Fruit fly (Drosophila melanogaster): Measurements from ENCODE around the gene CG7542.
A peak's percentile ranks its signal among the peaks of the same experiment; 100 is the strongest.

The CG7542 gene

DNA sequence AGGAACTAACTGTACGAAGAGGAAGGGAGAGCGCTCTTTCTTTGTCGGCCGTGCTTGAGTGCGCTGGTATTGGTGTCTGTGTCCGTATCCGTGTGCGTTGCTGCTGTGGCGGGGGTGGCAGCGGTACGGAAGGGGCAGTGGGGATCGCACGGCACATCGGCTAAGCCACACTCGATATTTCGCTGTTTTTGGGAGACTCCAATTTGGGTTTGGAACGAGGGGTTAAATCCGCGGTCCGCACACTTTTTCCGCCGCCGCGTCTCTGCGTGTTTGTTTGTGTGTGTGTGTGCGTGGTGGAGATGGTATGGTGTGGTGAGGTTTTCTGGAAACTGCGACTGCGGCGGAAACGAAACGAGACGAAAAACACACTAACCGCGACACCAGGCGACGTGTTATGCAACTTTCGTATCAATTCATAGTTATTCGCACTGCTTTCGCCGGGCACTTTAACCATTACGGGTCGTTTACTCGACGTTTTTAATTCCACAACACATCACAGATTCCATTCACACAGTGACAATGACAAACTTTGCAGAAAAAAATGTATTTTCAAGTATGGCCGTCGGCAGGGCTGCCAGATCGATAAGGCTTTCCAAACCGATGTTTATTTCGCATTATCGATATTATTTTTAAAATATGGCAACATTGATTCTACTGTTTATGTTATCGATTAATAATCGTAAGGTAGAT is 7.7 kb downstream of the CG7542 start, which contains the start of gene CycT (continued):
- TF ChIP-seq jumu (GFP tag; optimal IDR thresholded peaks at IDR 0.05) (peak; percentile 33), CG6854 (GFP tag; optimal IDR thresholded peaks at IDR 0.05) (peak; percentile 73), tin (GFP tag; optimal IDR thresholded peaks at IDR 0.05) (no peak), HLH4C (GFP tag; IDR thresholded peaks at IDR 0.05; ENCODE audit: partially characterized antibody) (peak; percentile 89), MESR4 (GFP tag; optimal IDR thresholded peaks at IDR 0.05) (peak; percentile 98), CG18619 (GFP tag; optimal IDR thresholded peaks at IDR 0.05) (peak; percentile 20), CG11560 (tag; IDR thresholded peaks at IDR 0.05) (peak; percentile 75; the same call in 2 of the 3 replicates), NC2β (GFP tag; optimal IDR thresholded peaks at IDR 0.05) (peak; percentile 62), Awh (GFP tag; IDR thresholded peaks at IDR 0.05) (no peak), bbx (GFP tag; IDR thresholded peaks at IDR 0.05; ENCODE audit: partially characterized antibody) (peak; percentile 93), CG8089 (GFP tag; optimal IDR thresholded peaks at IDR 0.05) (no peak), BtbVII (GFP tag; optimal IDR thresholded peaks at IDR 0.05) (peak; percentile 62), ewg (GFP tag; optimal IDR thresholded peaks at IDR 0.05) (peak; percentile 21), CG12659 (GFP tag; optimal IDR thresholded peaks at IDR 0.05) (peak; percentile 94), hkb (optimal IDR thresholded peaks at IDR 0.05) (no peak), hkb (GFP tag; IDR thresholded peaks at IDR 0.05) (peak; percentile 67), Myb (GFP tag; optimal IDR thresholded peaks at IDR 0.05) (peak; percentile 83), vnd (GFP tag; IDR thresholded peaks at IDR 0.05; ENCODE audit: partially characterized antibody) (peak; percentile 81), CG12391 (tag; optimal IDR thresholded peaks at IDR 0.05) (peak; percentile 43), Dip3 (GFP tag; optimal IDR thresholded peaks at IDR 0.05) (no peak), unpg (GFP tag; optimal IDR thresholded peaks at IDR 0.05) (peak; percentile 50), hth (optimal IDR thresholded peaks at IDR 0.05) (no peak), CG10543 (GFP tag; optimal IDR thresholded peaks at IDR 0.05) (peak; percentile 81), CG2889 (GFP tag; IDR thresholded peaks at IDR 0.05) (no peak), CG5245 (GFP tag; optimal IDR thresholded peaks at IDR 0.05) (no peak), Oaz (GFP tag; IDR thresholded peaks at IDR 0.05) (no peak), wdn (GFP tag; IDR thresholded peaks at IDR 0.05) (0 out of 2 replicates have a peak, but pooled peaks have one; percentile 17), CG18011 (GFP tag; optimal IDR thresholded peaks at IDR 0.05) (peak; percentile 32), NfI (GFP tag; optimal IDR thresholded peaks at IDR 0.05) (peak; percentile 50), ro (GFP tag; IDR thresholded peaks at IDR 0.05) (no peak), shn (GFP tag; optimal IDR thresholded peaks at IDR 0.05) (no peak), zen (tag; optimal IDR thresholded peaks at IDR 0.05) (peak; percentile 53), dan (GFP tag; IDR thresholded peaks at IDR 0.05) (no peak), gem (tag; optimal IDR thresholded peaks at IDR 0.05) (no peak), Antp (GFP tag; optimal IDR thresholded peaks at IDR 0.05) (no peak), CG3847 (GFP tag; IDR thresholded peaks at IDR 0.05) (peak; percentile 58), Rx (GFP tag; IDR thresholded peaks at IDR 0.05) (no peak), cg (GFP tag; optimal IDR thresholded peaks at IDR 0.05) (peak; percentile 97), sd (tag; optimal IDR thresholded peaks at IDR 0.05) (peak; percentile 72), caup (GFP tag; optimal IDR thresholded peaks at IDR 0.05; ENCODE audit: severe bottlenecking) (peak; percentile 78), CG31388 (GFP tag; optimal IDR thresholded peaks at IDR 0.05) (no peak), fd64A (GFP tag; optimal IDR thresholded peaks at IDR 0.05) (peak; percentile 39), pzg (GFP tag; optimal IDR thresholded peaks at IDR 0.05) (peak; percentile 84), CkIIα-i1 (GFP tag; IDR thresholded peaks at IDR 0.05) (no peak), CG9797 (GFP tag; optimal IDR thresholded peaks at IDR 0.05) (peak; percentile 33), CG32767 (GFP tag; IDR thresholded peaks at IDR 0.05) (peak; percentile 48), CG7963 (GFP tag; IDR thresholded peaks at IDR 0.05; ENCODE audit: partially characterized antibody) (peak; percentile 88), Scr (GFP tag; IDR thresholded peaks at IDR 0.05; ENCODE audit: partially characterized antibody) (peak; percentile 88), run (tag; optimal IDR thresholded peaks at IDR 0.05) (peak; percentile 25)

All from whole organism, embryonic.